Worm (Caenorhabditis elegans) whole organism, L4/young adult: ENCODE results near the gene ugt-10.

Source experiments
- W03F9.2 ChIP-seq: fragments of 150-350 bp; optimal IDR thresholded peaks from 2 replicates; lab custom pipeline; 2014; ENCODE audit warnings: missing biosample characterization, missing genetic modification characterization
- him-1 ChIP-seq: sonication (generic microtip); optimal IDR thresholded peaks from 2 replicates; lab custom pipeline; 2016; ENCODE audit warnings: missing genotype, missing genetic modification reagents, missing genetic modification characterization, missing compliant biosample characterization

DNA sequence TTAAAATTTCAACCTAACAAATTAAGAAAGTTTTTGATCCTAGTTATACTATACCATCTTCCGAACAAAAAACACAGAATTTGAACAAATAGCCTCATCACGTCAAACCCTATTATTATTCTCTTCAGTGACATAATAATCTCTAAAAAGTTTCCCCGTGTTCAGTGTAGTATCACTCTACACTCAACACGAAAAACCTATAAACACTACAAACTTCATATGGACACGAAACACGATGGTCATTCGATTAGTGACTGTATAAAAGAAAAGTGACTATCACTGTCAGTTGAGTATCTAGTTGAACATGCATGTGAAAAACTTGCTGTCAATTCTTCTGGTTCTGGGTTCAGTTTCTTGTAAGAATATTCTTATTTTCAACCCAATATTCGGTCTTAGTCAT is 3.8 kb upstream of the ugt-10 start, which contains the start of gene ugt-8:
- no peak for TF ChIP-seq him-1 (tag; lab: Kevin White, UChicago)
- TF ChIP-seq W03F9.2 (tag; lab: Kevin White, UChicago): no peak
